Worm (Caenorhabditis elegans) whole organism, L4/young adult: ENCODE results near the gene F14H3.5.

Experiments
- W03F9.2 ChIP-seq: fragments of 150-350 bp; optimal IDR thresholded peaks from 2 replicates; lab custom pipeline; 2014; ENCODE audit warnings: missing biosample characterization, missing genetic modification characterization
- dao-5 ChIP-seq: sonication (generic microtip); optimal IDR thresholded peaks from 2 replicates; lab custom pipeline; 2016; ENCODE audit warnings: missing genotype, missing genetic modification characterization, moderate library complexity, missing compliant biosample characterization

DNA sequence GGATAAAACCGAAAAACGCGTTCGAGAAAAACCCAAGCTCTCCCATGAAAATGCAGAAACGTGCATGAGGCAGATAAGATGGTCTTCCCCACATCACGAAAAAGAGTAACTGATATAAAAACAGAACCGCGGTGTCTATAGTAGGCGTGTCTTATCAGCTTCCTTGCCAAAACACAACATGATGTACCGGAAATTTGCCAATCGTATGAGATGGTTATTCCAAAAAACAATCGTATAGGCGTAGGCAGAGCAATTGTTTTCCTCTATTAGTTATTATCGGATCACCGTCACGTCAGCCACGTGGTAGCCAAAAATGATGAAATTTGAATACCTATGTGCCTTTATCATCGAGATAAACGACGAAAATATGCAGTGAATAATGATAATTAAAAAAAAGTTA lies 42.6 kb upstream of the F14H3.5 start, which contains the start of gene str-7:
- TF ChIP-seq dao-5 = no peak
- no peak for TF ChIP-seq W03F9.2 (tag; lab: Kevin White, UChicago)
